Fruit fly (Drosophila melanogaster) whole organism, embryonic: ENCODE measurements around the gene APC4.
A peak's percentile ranks its signal among the peaks of the same experiment; 100 is the strongest.

Experiments used
- B-H1 ChIP-seq: fragments of 200-800 bp; sonication (Bioruptor generic); IDR thresholded peaks from 3 replicates; pipeline ENCODE4 v1.3.6; 2022; ENCODE audit warnings: missing biosample characterization, missing genetic modification characterization
- Bgb ChIP-seq: fragments of 200-800 bp; sonication (Bioruptor generic); IDR thresholded peaks from 2 replicates; pipeline ENCODE4 v1.3.6; 2022; ENCODE audit warnings: missing biosample characterization, missing genetic modification characterization; ENCODE audit not compliant: partially characterized antibody
- BtbVII ChIP-seq: fragments of 200-800 bp; sonication (Bioruptor generic); optimal IDR thresholded peaks from 3 replicates; lab custom pipeline; 2017; ENCODE audit warnings: missing biosample characterization, mild to moderate bottlenecking, missing genetic modification characterization
- CG1024 ChIP-seq: fragments of 200-800 bp; sonication (Bioruptor generic); IDR thresholded peaks from 2 replicates; pipeline ENCODE4 v1.3.6; 2022; ENCODE audit warnings: missing biosample characterization, missing genetic modification characterization
- CG10654 ChIP-seq: fragments of 200-800 bp; sonication (Bioruptor generic); optimal IDR thresholded peaks from 2 replicates; lab custom pipeline; 2016; ENCODE audit warnings: missing biosample characterization, missing genetic modification characterization
- CG11456 ChIP-seq: fragments of 200-800 bp; sonication (Bioruptor generic); IDR thresholded peaks from 3 replicates; pipeline ENCODE4 v1.3.6; 2022; ENCODE audit warnings: missing biosample characterization, missing genetic modification characterization
- CG12155 ChIP-seq: fragments of 200-800 bp; sonication (Bioruptor generic); optimal IDR thresholded peaks from 3 replicates; lab custom pipeline; 2016; ENCODE audit warnings: missing biosample characterization, missing genetic modification characterization
- CG12942 ChIP-seq: fragments of 200-800 bp; sonication (Bioruptor generic); optimal IDR thresholded peaks from 3 replicates; lab custom pipeline; 2016; ENCODE audit warnings: missing biosample characterization, missing genetic modification characterization
- CG14050 ChIP-seq: fragments of 200-800 bp; sonication (Bioruptor generic); IDR thresholded peaks from 3 replicates; pipeline ENCODE4 v1.3.6; 2022; ENCODE audit warnings: missing biosample characterization, missing genetic modification characterization
- CG15011 ChIP-seq: fragments of 200-800 bp; sonication (Bioruptor generic); optimal IDR thresholded peaks from 3 replicates; lab custom pipeline; 2018; ENCODE audit warnings: missing biosample characterization, mild to moderate bottlenecking, missing genetic modification characterization
- CG15073 ChIP-seq: fragments of 200-800 bp; sonication (Bioruptor generic); optimal IDR thresholded peaks from 2 replicates; lab custom pipeline; 2016; ENCODE audit warnings: missing biosample characterization, missing genetic modification characterization
- CG1529 ChIP-seq: fragments of 200-800 bp; sonication (Bioruptor generic); optimal IDR thresholded peaks from 3 replicates; lab custom pipeline; 2018; ENCODE audit warnings: missing biosample characterization, missing genetic modification characterization
- CG17385 ChIP-seq: fragments of 200-800 bp; sonication (Bioruptor generic); optimal IDR thresholded peaks from 3 replicates; lab custom pipeline; 2018; ENCODE audit warnings: missing biosample characterization, mild to moderate bottlenecking, missing genetic modification characterization
- CG2678 ChIP-seq: fragments of 200-800 bp; sonication (Bioruptor generic); optimal IDR thresholded peaks from 3 replicates; lab custom pipeline; 2019; ENCODE audit warnings: missing biosample characterization, mild to moderate bottlenecking, missing genetic modification characterization, moderate library complexity
- CG2712 ChIP-seq: fragments of 200-800 bp; optimal IDR thresholded peaks from 3 replicates; lab custom pipeline; 2019; ENCODE audit warnings: missing biosample characterization, mild to moderate bottlenecking, missing genetic modification characterization, moderate library complexity
- CG30403 ChIP-seq: fragments of 200-800 bp; sonication (Bioruptor generic); optimal IDR thresholded peaks from 3 replicates; lab custom pipeline; 2016; ENCODE audit warnings: missing biosample characterization, missing genetic modification characterization
- CG31441 ChIP-seq: fragments of 200-800 bp; sonication (Bioruptor generic); IDR thresholded peaks from 2 replicates; pipeline ENCODE4 v1.3.6; 2022; ENCODE audit warnings: missing biosample characterization, missing genetic modification characterization
- CG32767 ChIP-seq: fragments of 200-800 bp; sonication (Bioruptor generic); IDR thresholded peaks from 2 replicates; pipeline ENCODE4 v1.3.6; 2022; ENCODE audit warnings: missing biosample characterization, missing genetic modification characterization
- CG33557 ChIP-seq: fragments of 200-800 bp; sonication (Bioruptor generic); optimal IDR thresholded peaks from 2 replicates; lab custom pipeline; 2019; ENCODE audit warnings: missing biosample characterization, mild to moderate bottlenecking, missing genetic modification characterization, moderate library complexity
- CG34224 ChIP-seq: fragments of 200-800 bp; sonication (Bioruptor generic); IDR thresholded peaks from 3 replicates; pipeline ENCODE4 v1.3.6; 2022; ENCODE audit warnings: missing biosample characterization, missing genetic modification characterization; ENCODE audit not compliant: partially characterized antibody
- CG3726 ChIP-seq: fragments of 200-800 bp; sonication (Bioruptor generic); IDR thresholded peaks from 3 replicates; pipeline ENCODE4, ENCODE4 v1.3.6; 2022; ENCODE audit warnings: missing biosample characterization, missing genetic modification characterization
- CG4617 ChIP-seq: fragments of 200-800 bp; sonication (Bioruptor generic); optimal IDR thresholded peaks from 3 replicates; lab custom pipeline; 2016; ENCODE audit warnings: missing biosample characterization, missing genetic modification characterization, borderline replicate concordance
- CG8281 ChIP-seq: fragments of 200-800 bp; sonication (Bioruptor generic); optimal IDR thresholded peaks from 2 replicates; lab custom pipeline; 2018; ENCODE audit warnings: missing biosample characterization, mild to moderate bottlenecking, missing genetic modification characterization, moderate library complexity
- Camta ChIP-seq: fragments of 200-800 bp; sonication (Bioruptor generic); optimal IDR thresholded peaks from 2 replicates; lab custom pipeline; 2016; ENCODE audit warnings: missing biosample characterization, missing genetic modification characterization
- Chrac-16 ChIP-seq: fragments of 200-800 bp; sonication (Bioruptor generic); optimal IDR thresholded peaks from 3 replicates; lab custom pipeline; 2016; ENCODE audit warnings: missing biosample characterization, missing genetic modification characterization
- Doc2 ChIP-seq: fragments of 200-800 bp; sonication (Bioruptor generic); IDR thresholded peaks from 2 replicates; pipeline ENCODE4 v1.3.6; 2022; ENCODE audit warnings: missing biosample characterization, missing genetic modification characterization
- Dref ChIP-seq: fragments of 200-800 bp; sonication (Bioruptor generic); IDR thresholded peaks from 2 replicates; pipeline ENCODE4 v1.3.6; 2022; ENCODE audit warnings: missing biosample characterization, missing genetic modification characterization
- E2f2 ChIP-seq: fragments of 200-800 bp; sonication (Bioruptor generic); IDR thresholded peaks from 2 replicates; pipeline ENCODE4 v1.3.6; 2022; ENCODE audit warnings: missing biosample characterization, missing genetic modification characterization
- Ets97D ChIP-seq: fragments of 200-800 bp; sonication (Bioruptor generic); optimal IDR thresholded peaks from 3 replicates; lab custom pipeline; 2016; ENCODE audit warnings: missing biosample characterization, missing genetic modification characterization
- Fer1 ChIP-seq: fragments of 200-800 bp; sonication (Bioruptor generic); optimal IDR thresholded peaks from 2 replicates; lab custom pipeline; 2017; ENCODE audit warnings: missing biosample characterization, mild to moderate bottlenecking, missing genetic modification characterization
- Fer3 ChIP-seq: fragments of 200-800 bp; sonication (Bioruptor generic); optimal IDR thresholded peaks from 2 replicates; lab custom pipeline; 2018; ENCODE audit warnings: missing biosample characterization, mild to moderate bottlenecking, missing genetic modification characterization, moderate library complexity
- HmgZ ChIP-seq: fragments of 200-800 bp; sonication (Bioruptor generic); optimal IDR thresholded peaks from 2 replicates; lab custom pipeline; 2018; ENCODE audit warnings: missing biosample characterization, mild to moderate bottlenecking, missing genetic modification characterization
- Hr39 ChIP-seq: fragments of >200 bp; optimal IDR thresholded peaks from 2 replicates; lab custom pipeline; 2017
- ab ChIP-seq: fragments of 200-800 bp; sonication (Bioruptor generic); optimal IDR thresholded peaks from 2 replicates; lab custom pipeline; 2016; ENCODE audit warnings: missing biosample characterization, missing genetic modification characterization
- bigmax ChIP-seq: fragments of 200-800 bp; sonication (Bioruptor generic); optimal IDR thresholded peaks from 2 replicates; lab custom pipeline; 2018; ENCODE audit warnings: missing biosample characterization, mild to moderate bottlenecking, missing genetic modification characterization
- bowl ChIP-seq: fragments of 200-800 bp; sonication (Bioruptor generic); IDR thresholded peaks from 2 replicates; pipeline ENCODE4 v1.3.6; 2022; ENCODE audit warnings: missing biosample characterization, missing genetic modification characterization
- cg ChIP-seq: fragments of 200-800 bp; sonication (Bioruptor generic); optimal IDR thresholded peaks from 3 replicates; lab custom pipeline; 2019; ENCODE audit warnings: missing biosample characterization, mild to moderate bottlenecking, missing genetic modification characterization, moderate library complexity
- chinmo ChIP-seq: fragments of 200-800 bp; sonication (Bioruptor generic); IDR thresholded peaks from 4 replicates; pipeline ENCODE4 v1.3.6; 2022; ENCODE audit warnings: missing biosample characterization, missing genetic modification characterization; ENCODE audit not compliant: partially characterized antibody
- dmrt99B ChIP-seq: fragments of 200-800 bp; sonication (Bioruptor generic); optimal IDR thresholded peaks from 2 replicates; lab custom pipeline; 2018; ENCODE audit warnings: missing biosample characterization, mild to moderate bottlenecking, missing genetic modification characterization, moderate library complexity
- dpn ChIP-seq, 2 experiments: fragments of 200-800 bp; sonication (Bioruptor generic); optimal IDR thresholded peaks; 3 replicates each; lab custom pipeline; 2016; ENCODE audit warnings: missing biosample characterization in 2 of 2, missing genetic modification characterization in 2 of 2
- dysf ChIP-seq: fragments of 200-800 bp; sonication (Bioruptor generic); IDR thresholded peaks from 3 replicates; pipeline ENCODE4 v1.3.6; 2022; ENCODE audit warnings: missing biosample characterization, missing genetic modification characterization
- ken ChIP-seq: fragments of 200-800 bp; sonication (Bioruptor generic); IDR thresholded peaks from 3 replicates; pipeline ENCODE4 v1.3.6; 2022; ENCODE audit warnings: missing biosample characterization, missing genetic modification characterization
- lab ChIP-seq: fragments of 200-800 bp; sonication (Bioruptor generic); optimal IDR thresholded peaks from 3 replicates; lab custom pipeline; 2017; ENCODE audit warnings: missing biosample characterization, missing genetic modification characterization, mild to moderate bottlenecking, moderate library complexity, missing genetic modification reagents
- lilli ChIP-seq: fragments of 200-800 bp; sonication (Bioruptor generic); optimal IDR thresholded peaks from 3 replicates; lab custom pipeline; 2016; ENCODE audit warnings: missing biosample characterization, missing genetic modification characterization
- lmd ChIP-seq: fragments of 200-800 bp; sonication (Bioruptor generic); IDR thresholded peaks from 2 replicates; pipeline ENCODE4 v1.3.6; 2022; ENCODE audit warnings: missing biosample characterization, missing genetic modification characterization
- nerfin-1 ChIP-seq: fragments of 200-800 bp; sonication (Bioruptor generic); optimal IDR thresholded peaks from 3 replicates; lab custom pipeline; 2019; ENCODE audit warnings: missing biosample characterization, mild to moderate bottlenecking, missing genetic modification characterization, moderate library complexity
- onecut ChIP-seq: fragments of 200-800 bp; sonication (Bioruptor generic); IDR thresholded peaks from 2 replicates; pipeline ENCODE4 v1.3.6; 2022; ENCODE audit warnings: missing biosample characterization, missing genetic modification characterization
- pita ChIP-seq: fragments of 200-800 bp; sonication (Bioruptor generic); optimal IDR thresholded peaks from 2 replicates; lab custom pipeline; 2017; ENCODE audit warnings: missing biosample characterization, mild to moderate bottlenecking, missing genetic modification characterization
- scrt ChIP-seq: fragments of 200-800 bp; sonication (Bioruptor generic); optimal IDR thresholded peaks from 2 replicates; lab custom pipeline; 2018; ENCODE audit warnings: missing biosample characterization, mild to moderate bottlenecking, missing genetic modification characterization, moderate library complexity
- sens-2 ChIP-seq: fragments of 200-800 bp; sonication (Bioruptor generic); IDR thresholded peaks from 2 replicates; pipeline ENCODE4 v1.3.6; 2022; ENCODE audit warnings: missing biosample characterization, missing genetic modification characterization
- sim ChIP-seq: fragments of 200-800 bp; sonication (Bioruptor generic); IDR thresholded peaks from 2 replicates; pipeline ENCODE4 v1.3.6; 2022; ENCODE audit warnings: missing biosample characterization, missing genetic modification characterization
- sisA ChIP-seq: fragments of 200-800 bp; sonication (Bioruptor generic); IDR thresholded peaks from 2 replicates; pipeline ENCODE4 v1.3.6; 2022; ENCODE audit warnings: missing biosample characterization, missing genetic modification characterization
- zfh1 ChIP-seq: fragments of 200-800 bp; sonication (Bioruptor generic); IDR thresholded peaks from 3 replicates; pipeline ENCODE4 v1.3.6; 2022; ENCODE audit warnings: missing biosample characterization, missing genetic modification characterization

Gene APC4

dm6 chrX:9082600-9082999 is at the start of gene APC4 (continued):
- TF ChIP-seq dmrt99B (tag; lab: Kevin White, UChicago) (no peak), Dref (GFP tag; lab: Robert Waterston, UW) (peak; percentile 49), cg (GFP tag; lab: Kevin White, UChicago) (no peak), lilli (GFP tag; lab: Kevin White, UChicago) (peak; percentile 39), lmd (no peak), bigmax (no peak), CG15073 (GFP tag; lab: Kevin White, UChicago) (no peak), dpn (GFP tag; optimal IDR thresholded peaks at IDR 0.05; lab: Kevin White, UChicago) (peak; percentile 14 to 20), Hr39 (lab: Kevin White, UChicago) (no peak), HmgZ (tag; lab: Kevin White, UChicago) (no peak), B-H1 (GFP tag; lab: Robert Waterston, UW) (no peak), Fer3 (peak; percentile 0), CG4617 (GFP tag; lab: Kevin White, UChicago) (no peak), CG8281 (tag; lab: Kevin White, UChicago) (no peak), ken (GFP tag; lab: Robert Waterston, UW) (no peak), sens-2 (GFP tag; lab: Robert Waterston, UW) (no peak), CG34224 (GFP tag; lab: Robert Waterston, UW) (no peak), CG1529 (no peak), onecut (GFP tag; lab: Robert Waterston, UW) (no peak), pita (GFP tag; lab: Kevin White, UChicago) (no peak), CG15011 (no peak), chinmo (GFP tag; lab: Robert Waterston, UW) (no peak), Chrac-16 (no peak), dysf (GFP tag; lab: Robert Waterston, UW) (no peak), E2f2 (0 out of 2 replicates have a peak, but pooled peaks have one; percentile 23), sim (GFP tag; lab: Robert Waterston, UW) (no peak), sisA (GFP tag; lab: Robert Waterston, UW) (no peak), lab (GFP tag; lab: Kevin White, UChicago) (no peak), ab (no peak), CG10654 (GFP tag; lab: Kevin White, UChicago) (no peak), Bgb (no peak), CG12155 (no peak), Fer1 (no peak), CG31441 (GFP tag; lab: Robert Waterston, UW) (no peak), scrt (GFP tag; lab: Kevin White, UChicago) (no peak), CG12942 (GFP tag; lab: Kevin White, UChicago) (no peak), zfh1 (GFP tag; lab: Robert Waterston, UW) (no peak), BtbVII (GFP tag; lab: Kevin White, UChicago) (no peak), CG30403 (GFP tag; lab: Kevin White, UChicago) (peak; percentile 55), CG11456 (GFP tag; lab: Robert Waterston, UW) (no peak), nerfin-1 (peak; percentile 1), Camta (peak; percentile 30), CG1024 (no peak), CG3726 (GFP tag; lab: Robert Waterston, UW) (no peak), CG14050 (GFP tag; lab: Robert Waterston, UW) (no peak), CG2712 (tag; lab: Kevin White, UChicago) (peak; percentile 23), CG33557 (GFP tag; lab: Kevin White, UChicago) (peak; percentile 54), Doc2 (GFP tag; lab: Robert Waterston, UW) (no peak), CG2678 (peak; percentile 54), CG32767 (GFP tag; lab: Robert Waterston, UW) (no peak), CG17385 (peak; percentile 41), bowl (no peak), Ets97D (GFP tag; lab: Kevin White, UChicago) (peak; percentile 12)
